Worm (Caenorhabditis elegans): ENCODE measurements around the gene T19C4.5.

ce11 chrV:11167745-11168144, 4.3 kb upstream of the T19C4.5 start:
- TF ChIP-seq ZK546.5 (tag; optimal IDR thresholded peaks at IDR 0.05) (no peak), R02D3.7 (tag; optimal IDR thresholded peaks at IDR 0.05) (no peak)
